Worm (Caenorhabditis elegans) whole organism, L4 larva: ENCODE data around the gene jamp-1.

Source experiments
- F10B5.3 ChIP-seq: sonication (generic microtip); optimal IDR thresholded peaks from 2 replicates; lab custom pipeline; 2016; ENCODE audit warnings: mild to moderate bottlenecking, missing genetic modification characterization, missing compliant biosample characterization
- R02D3.7 ChIP-seq: fragments of 150-350 bp; sonication (generic microtip); optimal IDR thresholded peaks from 3 replicates; lab custom pipeline; 2014; ENCODE audit warnings: missing biosample characterization, missing genetic modification characterization
- Y75B8A.6 ChIP-seq: fragments of 200-800 bp; sonication (Bioruptor generic); IDR thresholded peaks from 2 replicates; pipeline ENCODE4 v1.3.6; 2022; ENCODE audit warnings: missing genetic modification reagents, missing genetic modification characterization, missing compliant biosample characterization
- ZK337.2 ChIP-seq: fragments of 200-800 bp; sonication (Bioruptor generic); IDR thresholded peaks from 2 replicates; pipeline ENCODE4 v1.3.6; 2022; ENCODE audit warnings: missing genetic modification reagents, missing genetic modification characterization, missing compliant biosample characterization
- aha-1 ChIP-seq: fragments of 150-350 bp; peaks from one replicate; lab custom pipeline; 2014; ENCODE audit warnings: missing biosample characterization, missing genetic modification characterization
- aly-2 ChIP-seq: sonication (generic microtip); optimal IDR thresholded peaks from 2 replicates; lab custom pipeline; 2018; ENCODE audit warnings: missing biosample characterization, missing genetic modification characterization
- ama-1 ChIP-seq: fragments of 150-350 bp; optimal IDR thresholded peaks from 2 replicates; lab custom pipeline; 2014; ENCODE audit warnings: inconsistent platforms, mixed read lengths
- arid-1 ChIP-seq: fragments of 200-800 bp; sonication (Bioruptor generic); conservative IDR thresholded peaks from 2 replicates; pipeline ENCODE4 v1.3.6; 2022; ENCODE audit warnings: missing genetic modification reagents, missing genetic modification characterization, missing compliant biosample characterization
- ceh-20 ChIP-seq: fragments of 200-800 bp; sonication (Bioruptor generic); IDR thresholded peaks from 2 replicates; pipeline ENCODE4 v1.3.6; 2022; ENCODE audit warnings: missing genetic modification reagents, missing genetic modification characterization, missing compliant biosample characterization
- ceh-28 ChIP-seq: fragments of 150-350 bp; optimal IDR thresholded peaks from 2 replicates; lab custom pipeline; 2014; ENCODE audit warnings: missing biosample characterization, missing genetic modification reagents, missing genetic modification characterization
- ceh-32 ChIP-seq: sonication (generic microtip); optimal IDR thresholded peaks from 2 replicates; lab custom pipeline; 2016; ENCODE audit warnings: mild to moderate bottlenecking, missing genetic modification characterization, missing compliant biosample characterization; ENCODE audit not compliant: poor library complexity
- cey-2 ChIP-seq: sonication (generic microtip); optimal IDR thresholded peaks from 3 replicates; lab custom pipeline; 2017; ENCODE audit warnings: missing genetic modification characterization, mild to moderate bottlenecking, missing compliant biosample characterization, antibody characterized with exemption, borderline replicate concordance; ENCODE audit not compliant: insufficient read depth
- dve-1 ChIP-seq: sonication (generic microtip); optimal IDR thresholded peaks from 2 replicates; lab custom pipeline; 2017; ENCODE audit warnings: antibody characterized with exemption, mild to moderate bottlenecking, missing genetic modification characterization, missing compliant biosample characterization; ENCODE audit not compliant: insufficient read depth
- egl-43 ChIP-seq: fragments of 200-800 bp; sonication (Bioruptor generic); IDR thresholded peaks from 2 replicates; pipeline ENCODE4 v1.3.6; 2022; ENCODE audit warnings: missing genetic modification reagents, missing genetic modification characterization, missing compliant biosample characterization
- fkh-10 ChIP-seq: fragments of 150-350 bp; optimal IDR thresholded peaks from 2 replicates; lab custom pipeline; 2014; ENCODE audit warnings: missing biosample characterization, missing genetic modification reagents, missing genetic modification characterization
- gei-8 ChIP-seq: fragments of 200-800 bp; sonication (Bioruptor generic); optimal IDR thresholded peaks from 2 replicates; lab custom pipeline; 2018; ENCODE audit warnings: mild to moderate bottlenecking, missing genetic modification characterization, missing compliant biosample characterization
- lim-7 ChIP-seq: fragments of 200-800 bp; sonication (Bioruptor generic); IDR thresholded peaks from 2 replicates; pipeline ENCODE4 v1.3.6; 2022; ENCODE audit warnings: missing genetic modification characterization, missing compliant biosample characterization
- lin-29 ChIP-seq: fragments of 200-800 bp; sonication (Bioruptor generic); IDR thresholded peaks from 2 replicates; pipeline ENCODE4 v1.3.6; 2022; ENCODE audit warnings: missing genetic modification reagents, missing genetic modification characterization, missing compliant biosample characterization
- lsy-2 ChIP-seq, 2 experiments: fragments of 150-350 bp in 1 of 2; sonication (generic microtip) in 1 of 2; optimal IDR thresholded peaks; 2 replicates each; lab custom pipeline; 2014 to 2017; ENCODE audit warnings: missing biosample characterization in 2 of 2, missing genetic modification characterization in 2 of 2
- madf-5 ChIP-seq, 2 experiments: fragments of 200-800 bp; sonication (Bioruptor generic); IDR thresholded peaks; 2 replicates each; pipeline ENCODE4 v1.3.6; 2022; ENCODE audit warnings: missing compliant biosample characterization in 2 of 2, missing genetic modification characterization in 2 of 2
- madf-9 ChIP-seq: fragments of 200-800 bp; sonication (Bioruptor generic); conservative IDR thresholded peaks from 2 replicates; pipeline ENCODE4 v1.3.6; 2022; ENCODE audit warnings: missing genetic modification reagents, missing genetic modification characterization, missing compliant biosample characterization
- mes-2 ChIP-seq: sonication (generic microtip); optimal IDR thresholded peaks from 2 replicates; lab custom pipeline; 2016; ENCODE audit warnings: missing genotype, mild to moderate bottlenecking, missing genetic modification characterization, missing compliant biosample characterization; ENCODE audit not compliant: poor library complexity, severe bottlenecking
- mxl-3 ChIP-seq: fragments of 200-800 bp; sonication (Bioruptor generic); optimal IDR thresholded peaks from 2 replicates; lab custom pipeline; 2018; ENCODE audit warnings: mild to moderate bottlenecking, missing genetic modification characterization, missing compliant biosample characterization
- nhr-11 ChIP-seq: fragments of 150-350 bp; optimal IDR thresholded peaks from 2 replicates; lab custom pipeline; 2014; ENCODE audit warnings: missing biosample characterization, missing genetic modification characterization
- nhr-111 ChIP-seq: fragments of 200-800 bp; sonication (Bioruptor generic); optimal IDR thresholded peaks from 2 replicates; lab custom pipeline; 2018; ENCODE audit warnings: mild to moderate bottlenecking, missing genetic modification characterization, missing compliant biosample characterization
- nhr-25 ChIP-seq: sonication (generic microtip); optimal IDR thresholded peaks from 2 replicates; lab custom pipeline; 2017; ENCODE audit warnings: missing genetic modification characterization, mild to moderate bottlenecking, missing compliant biosample characterization, antibody characterized with exemption, moderate library complexity, borderline replicate concordance; ENCODE audit not compliant: insufficient read depth
- nhr-41 ChIP-seq: fragments of 200-800 bp; sonication (Bioruptor generic); IDR thresholded peaks from 2 replicates; pipeline ENCODE4 v1.3.6; 2022; ENCODE audit warnings: missing genetic modification reagents, missing genetic modification characterization, missing compliant biosample characterization
- nhr-42 ChIP-seq: fragments of 200-800 bp; sonication (Bioruptor generic); IDR thresholded peaks from 2 replicates; pipeline ENCODE4 v1.3.6; 2022; ENCODE audit warnings: missing genetic modification characterization, missing compliant biosample characterization
- nhr-76 ChIP-seq: fragments of 150-350 bp; optimal IDR thresholded peaks from 2 replicates; lab custom pipeline; 2014; ENCODE audit warnings: missing biosample characterization, missing genetic modification characterization
- pha-4 ChIP-seq, 2 experiments: fragments of 150-350 bp in 1 of 2; fragments of 200-800 bp in 1 of 2; sonication (Bioruptor generic) in 1 of 2; IDR thresholded peaks in 1 of 2; optimal IDR thresholded peaks in 1 of 2; 2 replicates each; pipeline versions ENCODE4 v1.3.6 to Lab custom; 2014 to 2022; ENCODE audit warnings: missing genetic modification characterization in 2 of 2, missing genetic modification reagents in 2 of 2, missing biosample characterization in 1 of 2, missing compliant biosample characterization in 1 of 2
- pqm-1 ChIP-seq: sonication (generic microtip); optimal IDR thresholded peaks from 2 replicates; lab custom pipeline; 2017; ENCODE audit warnings: missing biosample characterization, missing genetic modification characterization
- rbr-2 ChIP-seq: sonication (generic microtip); optimal IDR thresholded peaks from 2 replicates; lab custom pipeline; 2016; ENCODE audit warnings: missing genotype, missing genetic modification characterization, missing compliant biosample characterization
- saeg-2 ChIP-seq: fragments of 200-800 bp; sonication (Bioruptor generic); IDR thresholded peaks from 2 replicates; pipeline ENCODE4 v1.3.6; 2022; ENCODE audit warnings: missing genetic modification reagents, missing genetic modification characterization, missing compliant biosample characterization
- set-16 ChIP-seq: fragments of 200-800 bp; sonication (Bioruptor generic); IDR thresholded peaks from 2 replicates; pipeline ENCODE4 v1.3.6; 2022; ENCODE audit warnings: missing genetic modification reagents, missing genetic modification characterization, missing compliant biosample characterization
- skn-1 ChIP-seq: fragments of 150-350 bp; optimal IDR thresholded peaks from 2 replicates; lab custom pipeline; 2014; ENCODE audit warnings: missing biosample characterization, missing genetic modification characterization
- snpc-1.2 ChIP-seq: fragments of 200-800 bp; sonication (Bioruptor generic); IDR thresholded peaks from 2 replicates; pipeline ENCODE4 v1.3.6; 2022; ENCODE audit warnings: missing genetic modification reagents, missing genetic modification characterization, missing compliant biosample characterization
- snpc-4 ChIP-seq: fragments of 150-350 bp; optimal IDR thresholded peaks from 2 replicates; lab custom pipeline; 2014; ENCODE audit warnings: missing biosample characterization, missing genetic modification characterization
- spr-3 ChIP-seq: fragments of 200-800 bp; sonication (Bioruptor generic); optimal IDR thresholded peaks from 2 replicates; lab custom pipeline; 2018; ENCODE audit warnings: mild to moderate bottlenecking, missing genetic modification characterization, missing compliant biosample characterization
- tag-97 ChIP-seq: fragments of 200-800 bp; sonication (Bioruptor generic); IDR thresholded peaks from 2 replicates; pipeline ENCODE4 v1.3.6; 2022; ENCODE audit warnings: missing genetic modification characterization, missing compliant biosample characterization
- tra-1 ChIP-seq: fragments of 200-800 bp; sonication (Bioruptor generic); IDR thresholded peaks from 2 replicates; pipeline ENCODE4 v1.3.6; 2022; ENCODE audit warnings: missing genetic modification reagents, missing genetic modification characterization, missing compliant biosample characterization
- unc-39 ChIP-seq: sonication (generic microtip); optimal IDR thresholded peaks from 2 replicates; lab custom pipeline; 2017; ENCODE audit warnings: missing biosample characterization, missing genetic modification characterization
- vab-7 ChIP-seq: fragments of 200-800 bp; sonication (Bioruptor generic); IDR thresholded peaks from 2 replicates; pipeline ENCODE4 v1.3.6; 2022; ENCODE audit warnings: missing genetic modification reagents, missing genetic modification characterization, missing compliant biosample characterization
- zag-1 ChIP-seq: fragments of 150-350 bp; optimal IDR thresholded peaks from 2 replicates; lab custom pipeline; 2014; ENCODE audit warnings: missing biosample characterization, missing genetic modification characterization
- ztf-11 ChIP-seq: fragments of 150-350 bp; optimal IDR thresholded peaks from 2 replicates; lab custom pipeline; 2014; ENCODE audit warnings: missing biosample characterization, missing genetic modification characterization

Gene jamp-1

DNA sequence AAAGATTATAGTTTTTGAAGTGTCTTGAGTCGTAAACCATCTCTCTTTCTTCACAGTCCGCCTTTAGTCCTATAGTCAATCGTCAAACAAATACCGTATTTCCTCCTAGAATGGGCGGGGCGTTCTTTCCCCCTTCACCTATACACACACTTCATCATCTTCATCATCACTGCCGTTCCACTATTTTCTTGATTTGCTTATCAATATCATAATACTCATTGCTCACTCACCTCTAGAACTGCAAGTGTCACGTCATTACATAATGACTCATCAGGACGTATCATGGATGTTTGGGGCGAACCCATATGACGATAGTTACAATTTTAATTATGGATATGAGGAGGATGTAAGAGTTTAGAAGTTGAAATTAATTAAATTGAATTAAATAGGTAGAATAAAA lies 40.4 kb downstream of the jamp-1 start (continued):
- TF ChIP-seq fkh-10 (GFP tag; lab: Kevin White, UChicago), result no peak
- no peak for TF ChIP-seq ceh-20 (GFP tag; lab: Robert Waterston, UW)
- TF ChIP-seq unc-39, result no peak
- no peak for TF ChIP-seq nhr-41 (GFP tag; lab: Robert Waterston, UW)
- TF ChIP-seq dve-1 (tag; lab: Kevin White, UChicago), result peak; percentile 20
- TF ChIP-seq ama-1, result no peak
- no peak for TF ChIP-seq mxl-3
- no peak for TF ChIP-seq skn-1 (tag; lab: Kevin White, UChicago)
- TF ChIP-seq snpc-1.2, result no peak
- no peak for TF ChIP-seq nhr-111 (GFP tag; lab: Kevin White, UChicago)
- no peak for TF ChIP-seq madf-5 (GFP tag; IDR thresholded peaks at IDR 0.05; lab: Robert Waterston, UW)

DNA sequence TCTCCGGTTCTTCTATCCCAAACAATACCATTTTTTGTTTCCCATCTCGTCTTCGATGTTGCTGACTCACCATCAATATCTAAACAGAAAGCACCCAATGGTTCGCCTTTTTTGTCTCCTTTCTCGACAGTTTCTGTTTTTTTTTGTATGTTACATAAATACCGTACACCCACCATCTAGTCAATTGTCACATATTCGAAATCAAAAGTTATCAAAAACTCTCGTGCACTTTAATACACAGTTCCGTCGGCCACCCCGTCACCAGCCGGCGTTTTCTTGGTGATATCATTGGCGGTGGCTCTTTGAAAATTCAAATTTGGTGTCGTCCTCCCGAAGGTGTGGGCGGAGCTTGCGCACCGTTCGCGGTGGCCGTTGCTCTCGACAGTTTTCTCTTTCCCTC lies 43.1 kb downstream of the jamp-1 start:
- peak; percentile 13 for TF ChIP-seq dve-1 (tag; lab: Kevin White, UChicago)
- TF ChIP-seq aha-1 (tag; lab: Kevin White, UChicago), result peak; percentile 95
- TF ChIP-seq egl-43 (GFP tag; lab: Robert Waterston, UW), result 0 out of 2 replicates have a peak, but pooled peaks have one; percentile 14
- TF ChIP-seq snpc-4, result no peak
- TF ChIP-seq tra-1, result no peak
- TF ChIP-seq set-16 (GFP tag; lab: Robert Waterston, UW), result 0 out of 2 replicates have a peak, but pooled peaks have one; percentile 46
- TF ChIP-seq arid-1 (GFP tag; lab: Robert Waterston, UW), result no peak
- no peak for TF ChIP-seq spr-3 (GFP tag; lab: Kevin White, UChicago)
- TF ChIP-seq vab-7 (GFP tag; lab: Robert Waterston, UW), result no peak
- TF ChIP-seq R02D3.7 (tag; lab: Kevin White, UChicago), result no peak
- no peak for TF ChIP-seq saeg-2
- TF ChIP-seq ceh-28 (tag; lab: Kevin White, UChicago), result no peak
- peak in 1 of 2 experiments; percentile 8 for TF ChIP-seq lsy-2 (tag; optimal IDR thresholded peaks at IDR 0.05; lab: Kevin White, UChicago)
- no peak for TF ChIP-seq unc-39
- no peak for TF ChIP-seq nhr-42 (GFP tag; lab: Robert Waterston, UW)

DNA sequence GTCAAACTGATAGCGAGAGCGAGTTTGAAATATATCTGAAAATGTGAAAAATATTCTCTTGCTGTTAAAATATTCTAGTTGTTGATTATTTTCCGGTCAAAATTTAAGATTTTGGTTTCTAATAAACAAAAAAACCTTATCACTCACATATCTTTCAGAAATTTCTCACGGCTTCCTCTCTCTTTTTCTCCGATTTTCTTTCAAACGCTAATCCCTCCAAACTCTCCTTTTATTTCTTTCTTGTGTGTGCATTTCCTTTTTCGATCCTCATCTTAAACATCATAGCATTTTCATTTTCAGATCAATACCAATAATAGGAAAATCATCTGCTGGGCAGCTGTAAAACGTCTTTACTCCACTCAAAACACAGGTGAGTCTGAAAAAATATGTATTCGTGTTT lies 47.8 kb downstream of the jamp-1 start, which contains the start of gene fos-1:
Gene fos-1 (plus strand): TSS at position 301 of the 400 bp plus-strand sequence.
- no peak for TF ChIP-seq gei-8 (GFP tag; lab: Kevin White, UChicago)
- no peak for TF ChIP-seq ceh-32
- no peak for TF ChIP-seq lim-7
- no peak for TF ChIP-seq F10B5.3 (tag; lab: Kevin White, UChicago)
- TF ChIP-seq aly-2 (tag; lab: Kevin White, UChicago), result no peak
- TF ChIP-seq nhr-76, result no peak
- TF ChIP-seq Y75B8A.6 (GFP tag; lab: Robert Waterston, UW), result no peak
- TF ChIP-seq madf-9, result no peak
- no peak for TF ChIP-seq pqm-1 (tag; lab: Kevin White, UChicago)
- TF ChIP-seq nhr-11, result no peak
- no peak for TF ChIP-seq ZK337.2 (GFP tag; lab: Robert Waterston, UW)
- TF ChIP-seq cey-2 (tag; lab: Kevin White, UChicago), result no peak
- TF ChIP-seq ceh-20 (GFP tag; lab: Robert Waterston, UW), result no peak
- TF ChIP-seq saeg-2, result no peak

DNA sequence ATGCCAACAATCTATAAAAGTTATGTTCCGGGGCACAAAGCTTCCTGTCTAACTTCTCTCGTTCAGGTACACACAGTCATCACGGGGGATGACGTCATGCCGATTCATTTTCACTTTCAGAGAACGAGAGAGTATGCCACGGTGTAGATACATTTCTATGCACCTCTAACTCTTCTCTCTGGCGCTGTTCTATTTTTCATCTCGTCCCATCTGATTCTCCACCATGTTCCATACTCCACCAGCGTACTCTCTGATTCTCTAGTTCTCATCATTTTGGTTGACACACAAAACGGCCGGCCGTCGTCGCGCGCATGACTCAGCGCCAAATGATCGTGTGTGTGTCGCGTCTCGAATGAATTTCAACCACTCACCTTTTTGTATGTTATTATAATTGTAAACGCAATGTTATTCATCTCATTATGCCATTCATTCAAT lies 50.7 kb downstream of the jamp-1 start:
- TF ChIP-seq ama-1 (peak; percentile 36), ceh-32 (no peak), ZK337.2 (GFP tag; lab: Robert Waterston, UW) (no peak), ceh-28 (tag; lab: Kevin White, UChicago) (peak; percentile 4), zag-1 (tag; lab: Kevin White, UChicago) (no peak), ztf-11 (no peak), tra-1 (peak; percentile 94), snpc-1.2 (no peak), set-16 (GFP tag; lab: Robert Waterston, UW) (peak; percentile 68), mes-2 (peak; percentile 74), pha-4 (GFP tag; IDR thresholded peaks at IDR 0.05; lab: Robert Waterston, UW) (peak; percentile 94), pha-4 (tag; optimal IDR thresholded peaks at IDR 0.05; lab: Kevin White, UChicago) (peak; percentile 90), nhr-25 (tag; lab: Kevin White, UChicago) (peak; percentile 81), nhr-41 (GFP tag; lab: Robert Waterston, UW) (peak; percentile 79; the same call in 1 of the 2 replicates), unc-39 (no peak), spr-3 (GFP tag; lab: Kevin White, UChicago) (peak; percentile 66), tag-97 (GFP tag; lab: Robert Waterston, UW) (no peak), madf-5 (GFP tag; IDR thresholded peaks at IDR 0.05; lab: Robert Waterston, UW) (peak in 1 of 2 experiments; percentile 59; a peak in 1 of 4 replicates), lin-29 (GFP tag; lab: Robert Waterston, UW) (no peak), rbr-2 (tag; lab: Kevin White, UChicago) (peak; percentile 91)
